Worm (Caenorhabditis elegans) whole organism, midembryonic: Measurements from ENCODE around the gene lido-1.

ENCODE experiments used
- cog-1 ChIP-seq: sonication (generic microtip); optimal IDR thresholded peaks from 2 replicates; lab custom pipeline; 2016; ENCODE audit warnings: missing genetic modification characterization, missing compliant biosample characterization
- flt-1 ChIP-seq: fragments of 200-800 bp; sonication (Bioruptor generic); IDR thresholded peaks from 2 replicates; pipeline ENCODE4 v1.3.6; 2022; ENCODE audit warnings: missing genetic modification characterization, missing compliant biosample characterization
- klf-2 ChIP-seq: fragments of 200-800 bp; sonication (Bioruptor generic); conservative IDR thresholded peaks from 2 replicates; pipeline ENCODE4 v1.3.6; 2022; ENCODE audit warnings: missing genetic modification reagents, missing genetic modification characterization, missing compliant biosample characterization
- med-1 ChIP-seq: sonication (generic microtip); optimal IDR thresholded peaks from 2 replicates; lab custom pipeline; 2017; ENCODE audit warnings: missing genetic modification characterization, mild to moderate bottlenecking, missing compliant biosample characterization, antibody characterized with exemption, missing genetic modification reagents; ENCODE audit not compliant: insufficient read depth
- ref-1 ChIP-seq: fragments of 200-800 bp; sonication (Bioruptor generic); conservative IDR thresholded peaks from 2 replicates; pipeline ENCODE4 v1.3.6; 2022; ENCODE audit warnings: missing genetic modification reagents, missing genetic modification characterization, missing compliant biosample characterization
- ztf-23 ChIP-seq: fragments of 200-800 bp; sonication (Bioruptor generic); IDR thresholded peaks from 2 replicates; pipeline ENCODE4 v1.3.6; 2022; ENCODE audit warnings: missing genetic modification reagents, missing genetic modification characterization, missing compliant biosample characterization
- ztf-29 ChIP-seq: fragments of 200-800 bp; sonication (Bioruptor generic); IDR thresholded peaks from 2 replicates; pipeline ENCODE4 v1.3.6; 2022; ENCODE audit warnings: missing genetic modification reagents, missing genetic modification characterization, missing compliant biosample characterization

DNA sequence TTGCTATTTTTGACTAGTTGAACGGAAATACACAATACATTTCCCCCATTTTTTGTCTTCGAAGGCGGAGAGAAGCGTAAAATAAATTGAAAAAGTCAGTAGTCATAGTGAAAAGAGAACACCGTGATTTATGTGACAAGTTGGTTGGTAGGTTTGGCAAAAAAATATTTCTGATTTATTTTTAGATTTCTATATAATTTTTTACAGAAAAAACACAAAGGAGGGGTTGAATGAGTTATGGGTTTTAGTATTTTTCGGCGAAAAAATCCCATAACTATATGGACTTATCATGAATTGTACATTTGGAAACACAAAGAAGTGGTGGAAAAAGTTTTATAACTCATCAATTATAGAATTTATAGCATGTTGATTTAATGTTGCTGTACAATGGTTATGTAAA lies 50.8 kb downstream of the lido-1 start, which contains the start of gene C30G4.2:
- TF ChIP-seq klf-2 (GFP tag; lab: Robert Waterston, UW), result no peak
- no peak for TF ChIP-seq ztf-29 (GFP tag; lab: Robert Waterston, UW)
- no peak for TF ChIP-seq ref-1 (GFP tag; lab: Robert Waterston, UW)
- no peak for TF ChIP-seq med-1 (GFP tag; lab: Kevin White, UChicago)
- no peak for TF ChIP-seq flt-1 (GFP tag; lab: Robert Waterston, UW)
- no peak for TF ChIP-seq ztf-23 (GFP tag; lab: Robert Waterston, UW)
- TF ChIP-seq cog-1 (tag; lab: Kevin White, UChicago), result no peak
